Fruit fly (Drosophila melanogaster) whole organism, embryonic: ENCODE measurements around the gene slp1.

Source experiments
- Bgb ChIP-seq: fragments of 200-800 bp; sonication (Bioruptor generic); IDR thresholded peaks from 2 replicates; pipeline ENCODE4 v1.3.6; 2022; ENCODE audit warnings: missing biosample characterization, missing genetic modification characterization; ENCODE audit not compliant: partially characterized antibody
- CG10147 ChIP-seq: fragments of 200-800 bp; sonication (Bioruptor generic); optimal IDR thresholded peaks from 2 replicates; lab custom pipeline; 2019; ENCODE audit warnings: missing biosample characterization, mild to moderate bottlenecking, missing genetic modification characterization, moderate library complexity
- CG10209 ChIP-seq: fragments of 200-800 bp; sonication (Bioruptor generic); optimal IDR thresholded peaks from 3 replicates; lab custom pipeline; 2017; ENCODE audit warnings: missing biosample characterization, mild to moderate bottlenecking, missing genetic modification characterization, missing genetic modification reagents
- CG11085 ChIP-seq: fragments of 200-800 bp; sonication (Bioruptor generic); IDR thresholded peaks from 2 replicates; pipeline ENCODE4 v1.3.6; 2022; ENCODE audit warnings: missing biosample characterization, missing genetic modification characterization
- CG12299 ChIP-seq: fragments of 200-800 bp; sonication (Bioruptor generic); optimal IDR thresholded peaks from 2 replicates; lab custom pipeline; 2018; ENCODE audit warnings: missing biosample characterization, mild to moderate bottlenecking, missing genetic modification characterization
- CG12769 ChIP-seq: fragments of 200-800 bp; sonication (Bioruptor generic); optimal IDR thresholded peaks from 2 replicates; lab custom pipeline; 2019; ENCODE audit warnings: missing biosample characterization, mild to moderate bottlenecking, missing genetic modification characterization, moderate library complexity
- CG16813 ChIP-seq: fragments of 200-800 bp; sonication (Bioruptor generic); IDR thresholded peaks from 3 replicates; pipeline ENCODE4 v1.3.6; 2022; ENCODE audit warnings: missing biosample characterization, missing genetic modification characterization; ENCODE audit not compliant: partially characterized antibody
- CG16863 ChIP-seq: fragments of 200-800 bp; sonication (Bioruptor generic); optimal IDR thresholded peaks from 3 replicates; lab custom pipeline; 2016; ENCODE audit warnings: missing biosample characterization, missing genetic modification characterization
- CG18599 ChIP-seq: fragments of 200-800 bp; sonication (Bioruptor generic); optimal IDR thresholded peaks from 3 replicates; lab custom pipeline; 2017; ENCODE audit warnings: missing biosample characterization, missing genetic modification characterization, mild to moderate bottlenecking, moderate library complexity, missing genetic modification reagents
- CG2129 ChIP-seq: fragments of 200-800 bp; sonication (Bioruptor generic); IDR thresholded peaks from 2 replicates; pipeline ENCODE4 v1.3.6; 2022; ENCODE audit warnings: missing biosample characterization, missing genetic modification characterization; ENCODE audit not compliant: partially characterized antibody
- CG30020 ChIP-seq: fragments of 200-800 bp; optimal IDR thresholded peaks from 2 replicates; lab custom pipeline; 2019; ENCODE audit warnings: missing biosample characterization, mild to moderate bottlenecking, missing genetic modification characterization, moderate library complexity
- CG31365 ChIP-seq: fragments of 200-800 bp; sonication (Bioruptor generic); optimal IDR thresholded peaks from 2 replicates; lab custom pipeline; 2018; ENCODE audit warnings: missing biosample characterization, mild to moderate bottlenecking, missing genetic modification characterization
- CG31441 ChIP-seq: fragments of 200-800 bp; sonication (Bioruptor generic); IDR thresholded peaks from 2 replicates; pipeline ENCODE4 v1.3.6; 2022; ENCODE audit warnings: missing biosample characterization, missing genetic modification characterization
- CG3726 ChIP-seq: fragments of 200-800 bp; sonication (Bioruptor generic); IDR thresholded peaks from 3 replicates; pipeline ENCODE4, ENCODE4 v1.3.6; 2022; ENCODE audit warnings: missing biosample characterization, missing genetic modification characterization
- CG5180 ChIP-seq: fragments of 200-800 bp; sonication (Bioruptor generic); optimal IDR thresholded peaks from 3 replicates; lab custom pipeline; 2017; ENCODE audit warnings: missing biosample characterization, missing genetic modification characterization, mild to moderate bottlenecking, moderate library complexity, missing genetic modification reagents
- CG7271 ChIP-seq: fragments of 200-800 bp; sonication (Bioruptor generic); optimal IDR thresholded peaks from 2 replicates; lab custom pipeline; 2018; ENCODE audit warnings: missing biosample characterization, mild to moderate bottlenecking, missing genetic modification characterization, moderate library complexity
- CG7372 ChIP-seq: fragments of 200-800 bp; sonication (Bioruptor generic); IDR thresholded peaks from 2 replicates; pipeline ENCODE4 v1.3.6; 2022; ENCODE audit warnings: missing biosample characterization, missing genetic modification characterization
- CG7745 ChIP-seq: fragments of 200-800 bp; sonication (Bioruptor generic); optimal IDR thresholded peaks from 2 replicates; lab custom pipeline; 2018; ENCODE audit warnings: missing biosample characterization, mild to moderate bottlenecking, missing genetic modification characterization, moderate library complexity
- CG8388 ChIP-seq: fragments of 200-800 bp; sonication (Bioruptor generic); optimal IDR thresholded peaks from 2 replicates; lab custom pipeline; 2019; ENCODE audit warnings: missing biosample characterization, mild to moderate bottlenecking, missing genetic modification characterization, moderate library complexity
- CG8765 ChIP-seq: fragments of 200-800 bp; sonication (Bioruptor generic); IDR thresholded peaks from 2 replicates; pipeline ENCODE4 v1.3.6; 2022; ENCODE audit warnings: missing biosample characterization, missing genetic modification characterization
- CG8924 ChIP-seq: fragments of 200-800 bp; optimal IDR thresholded peaks from 3 replicates; lab custom pipeline; 2019; ENCODE audit warnings: missing biosample characterization, mild to moderate bottlenecking, missing genetic modification characterization, moderate library complexity
- Dbx ChIP-seq: fragments of 200-800 bp; sonication (Bioruptor generic); IDR thresholded peaks from 3 replicates; pipeline ENCODE4 v1.3.6; 2022; ENCODE audit warnings: missing biosample characterization, missing genetic modification characterization
- Gsc ChIP-seq: fragments of 200-800 bp; sonication (Bioruptor generic); IDR thresholded peaks from 2 replicates; pipeline ENCODE4 v1.3.6; 2022; ENCODE audit warnings: missing biosample characterization, missing genetic modification characterization
- Hey ChIP-seq: fragments of 200-800 bp; sonication (Bioruptor generic); optimal IDR thresholded peaks from 3 replicates; lab custom pipeline; 2018; ENCODE audit warnings: missing biosample characterization, mild to moderate bottlenecking, missing genetic modification characterization
- HmgD ChIP-seq: fragments of 200-800 bp; sonication (Bioruptor generic); optimal IDR thresholded peaks from 3 replicates; lab custom pipeline; 2016; ENCODE audit warnings: missing biosample characterization, missing genetic modification characterization
- Lim3 ChIP-seq: fragments of 200-800 bp; sonication (Bioruptor generic); IDR thresholded peaks from 2 replicates; pipeline ENCODE4 v1.3.6; 2022; ENCODE audit warnings: missing biosample characterization, missing genetic modification characterization
- NFAT ChIP-seq: fragments of 200-800 bp; sonication (Bioruptor generic); IDR thresholded peaks from 2 replicates; pipeline ENCODE4 v1.3.6; 2022; ENCODE audit warnings: missing biosample characterization, missing genetic modification characterization
- Ravus ChIP-seq: fragments of 200-800 bp; sonication (Bioruptor generic); IDR thresholded peaks from 2 replicates; pipeline ENCODE4 v1.3.6; 2022; ENCODE audit warnings: missing biosample characterization, missing genetic modification characterization
- Rx ChIP-seq: fragments of 200-800 bp; sonication (Bioruptor generic); IDR thresholded peaks from 2 replicates; pipeline ENCODE4 v1.3.6; 2022; ENCODE audit warnings: missing biosample characterization, missing genetic modification characterization
- Side ChIP-seq: fragments of 200-800 bp; sonication (Bioruptor generic); optimal IDR thresholded peaks from 2 replicates; lab custom pipeline; 2016; ENCODE audit warnings: missing biosample characterization, missing genetic modification characterization
- Sin3A ChIP-seq: fragments of >200 bp; optimal IDR thresholded peaks from 2 replicates; lab custom pipeline; 2018
- Trl ChIP-seq, 3 experiments: fragments of >200 bp in 2 of 3; fragments of 200-800 bp in 1 of 3; sonication (Bioruptor generic) in 1 of 3; optimal IDR thresholded peaks; 2 replicates in 1 of 3; 3 replicates in 2 of 3; lab custom pipeline; 2016 to 2017; ENCODE audit warnings: missing biosample characterization in 1 of 3, missing genetic modification characterization in 1 of 3
- bcd ChIP-seq: fragments of 200-800 bp; sonication (Bioruptor generic); optimal IDR thresholded peaks from 2 replicates; lab custom pipeline; 2017; ENCODE audit warnings: missing biosample characterization, mild to moderate bottlenecking, missing genetic modification characterization
- caup ChIP-seq: fragments of 200-800 bp; sonication (Bioruptor generic); optimal IDR thresholded peaks from 3 replicates; lab custom pipeline; 2017; ENCODE audit warnings: missing biosample characterization, mild to moderate bottlenecking, missing genetic modification characterization, moderate library complexity; ENCODE audit not compliant: severe bottlenecking
- dimm ChIP-seq: fragments of 200-800 bp; sonication (Bioruptor generic); IDR thresholded peaks from 2 replicates; pipeline ENCODE4 v1.3.6; 2022; ENCODE audit warnings: missing biosample characterization, missing genetic modification characterization
- fd3F ChIP-seq: fragments of 200-800 bp; sonication (Bioruptor generic); optimal IDR thresholded peaks from 2 replicates; lab custom pipeline; 2018; ENCODE audit warnings: missing biosample characterization, mild to moderate bottlenecking, missing genetic modification characterization, moderate library complexity
- gt ChIP-seq: fragments of 200-800 bp; sonication (Bioruptor generic); IDR thresholded peaks from 2 replicates; pipeline ENCODE4 v1.3.6; 2022; ENCODE audit warnings: missing biosample characterization, missing genetic modification characterization
- h ChIP-seq: fragments of >200 bp; optimal IDR thresholded peaks from 2 replicates; lab custom pipeline; 2017
- jumu ChIP-seq: fragments of 200-800 bp; sonication (Bioruptor generic); optimal IDR thresholded peaks from 3 replicates; lab custom pipeline; 2016; ENCODE audit warnings: missing biosample characterization, missing genetic modification characterization
- klu ChIP-seq: fragments of 200-800 bp; sonication (Bioruptor generic); IDR thresholded peaks from 2 replicates; pipeline ENCODE4 v1.3.6; 2022; ENCODE audit warnings: missing biosample characterization, missing genetic modification characterization
- nmo ChIP-seq: fragments of 200-800 bp; sonication (Bioruptor generic); optimal IDR thresholded peaks from 2 replicates; lab custom pipeline; 2018; ENCODE audit warnings: missing biosample characterization, mild to moderate bottlenecking, missing genetic modification characterization, moderate library complexity
- oc ChIP-seq: fragments of 200-800 bp; sonication (Bioruptor generic); optimal IDR thresholded peaks from 2 replicates; lab custom pipeline; 2018; ENCODE audit warnings: missing biosample characterization, mild to moderate bottlenecking, missing genetic modification characterization, moderate library complexity
- run ChIP-seq: fragments of 200-800 bp; sonication (Bioruptor generic); optimal IDR thresholded peaks from 3 replicates; lab custom pipeline; 2018; ENCODE audit warnings: missing biosample characterization, mild to moderate bottlenecking, missing genetic modification characterization
- sisA ChIP-seq: fragments of 200-800 bp; sonication (Bioruptor generic); IDR thresholded peaks from 2 replicates; pipeline ENCODE4 v1.3.6; 2022; ENCODE audit warnings: missing biosample characterization, missing genetic modification characterization
- so ChIP-seq: fragments of 200-800 bp; sonication (Bioruptor generic); IDR thresholded peaks from 3 replicates; pipeline ENCODE4 v1.3.6; 2022; ENCODE audit warnings: missing biosample characterization, missing genetic modification characterization
- sob ChIP-seq: fragments of 200-800 bp; sonication (Bioruptor generic); IDR thresholded peaks from 2 replicates; pipeline ENCODE4 v1.3.6; 2022; ENCODE audit warnings: missing biosample characterization, missing genetic modification characterization
- sqz ChIP-seq: fragments of 200-800 bp; sonication (Bioruptor generic); optimal IDR thresholded peaks from 3 replicates; lab custom pipeline; 2018; ENCODE audit warnings: missing biosample characterization, mild to moderate bottlenecking, missing genetic modification characterization
- tgo ChIP-seq: fragments of 200-800 bp; sonication (Bioruptor generic); IDR thresholded peaks from 3 replicates; pipeline ENCODE4 v1.3.6; 2022; ENCODE audit warnings: missing biosample characterization, missing genetic modification characterization
- wdn ChIP-seq: fragments of 200-800 bp; sonication (Bioruptor generic); IDR thresholded peaks from 2 replicates; pipeline ENCODE4 v1.3.6; 2022; ENCODE audit warnings: missing biosample characterization, missing genetic modification characterization
- zen ChIP-seq: fragments of 200-800 bp; sonication (Bioruptor generic); optimal IDR thresholded peaks from 3 replicates; lab custom pipeline; 2018; ENCODE audit warnings: missing biosample characterization, mild to moderate bottlenecking, missing genetic modification characterization, moderate library complexity

Gene slp1

dm6 chr2L:3776614-3777196 is 48.8 kb upstream of the slp1 start (continued):
- peak; percentile 95 for TF ChIP-seq nmo (GFP tag; lab: Kevin White, UChicago)
- peak; percentile 76 for TF ChIP-seq sob
- TF ChIP-seq oc: peak; percentile 90
- TF ChIP-seq CG7372 (GFP tag; lab: Robert Waterston, UW): peak; percentile 53; the same call in 1 of the 2 replicates
- peak; percentile 16; the same call in 1 of the 2 replicates for TF ChIP-seq gt
- no peak for TF ChIP-seq CG7745 (tag; lab: Kevin White, UChicago)
- TF ChIP-seq CG30020 (tag; lab: Kevin White, UChicago): peak; percentile 53
- no peak for TF ChIP-seq CG31365 (tag; lab: Kevin White, UChicago)
- peak; percentile 69; the same call in 2 of the 3 replicates for TF ChIP-seq CG3726
- peak; percentile 38; the same call in 1 of the 2 replicates for TF ChIP-seq dimm
- TF ChIP-seq jumu (GFP tag; lab: Kevin White, UChicago): no peak
- TF ChIP-seq Rx: no peak; the same call in 1 of the 2 replicates
- peak; percentile 95 for TF ChIP-seq zen (tag; lab: Kevin White, UChicago)
- peak; percentile 89 for TF ChIP-seq sqz
- TF ChIP-seq Side (GFP tag; lab: Kevin White, UChicago): no peak
- TF ChIP-seq Trl (optimal IDR thresholded peaks at IDR 0.05; lab: Kevin White, UChicago): no peak
- no peak for TF ChIP-seq Trl (GFP tag; optimal IDR thresholded peaks at IDR 0.05; lab: Kevin White, UChicago)
- TF ChIP-seq CG8765 (GFP tag; lab: Robert Waterston, UW): peak; percentile 58; the same call in 1 of the 2 replicates
- TF ChIP-seq HmgD (GFP tag; lab: Kevin White, UChicago): no peak
- no peak for TF ChIP-seq Lim3 (GFP tag; lab: Robert Waterston, UW)
- peak; percentile 73 for TF ChIP-seq sisA
- peak; percentile 71; the same call in 2 of the 3 replicates for TF ChIP-seq Dbx
- peak; percentile 94 for TF ChIP-seq CG8388 (GFP tag; lab: Kevin White, UChicago)
- TF ChIP-seq CG8924: peak; percentile 97
- TF ChIP-seq NFAT (GFP tag; lab: Robert Waterston, UW): no peak
- TF ChIP-seq tgo (GFP tag; lab: Robert Waterston, UW): peak; percentile 92
- TF ChIP-seq CG12769: peak; percentile 32
- peak; percentile 54 for TF ChIP-seq caup (GFP tag; lab: Kevin White, UChicago)
- TF ChIP-seq h (lab: Kevin White, UChicago): no peak
- TF ChIP-seq klu (GFP tag; lab: Robert Waterston, UW): peak; percentile 51; the same call in 1 of the 2 replicates
- peak; percentile 80 for TF ChIP-seq bcd
- TF ChIP-seq CG10147 (GFP tag; lab: Kevin White, UChicago): peak; percentile 79
- TF ChIP-seq CG12299: peak; percentile 82
- TF ChIP-seq Hey: no peak
- peak; percentile 82 for TF ChIP-seq CG7271 (tag; lab: Kevin White, UChicago)
- TF ChIP-seq Sin3A (lab: Kevin White, UChicago): no peak
- TF ChIP-seq CG31441 (GFP tag; lab: Robert Waterston, UW): peak; percentile 91
- peak; percentile 85 for TF ChIP-seq CG10209 (GFP tag; lab: Kevin White, UChicago)
- TF ChIP-seq so (GFP tag; lab: Robert Waterston, UW): peak; percentile 82; the same call in 2 of the 3 replicates
- TF ChIP-seq run (tag; lab: Kevin White, UChicago): peak; percentile 79
- no peak; the same call in 1 of the 2 replicates for TF ChIP-seq Ravus (GFP tag; lab: Robert Waterston, UW)
- TF ChIP-seq CG11085 (GFP tag; lab: Robert Waterston, UW): peak; percentile 51; the same call in 1 of the 2 replicates
- peak; percentile 77 for TF ChIP-seq CG5180 (GFP tag; lab: Kevin White, UChicago)
- TF ChIP-seq CG2129 (GFP tag; lab: Robert Waterston, UW): no peak
- TF ChIP-seq fd3F (GFP tag; lab: Kevin White, UChicago): peak; percentile 76
- TF ChIP-seq CG16813 (GFP tag; lab: Robert Waterston, UW): no peak
- no peak for TF ChIP-seq CG16863 (GFP tag; lab: Kevin White, UChicago)
- peak; percentile 82 for TF ChIP-seq CG18599 (GFP tag; lab: Kevin White, UChicago)
- TF ChIP-seq Bgb: no peak
- TF ChIP-seq Gsc: no peak
- TF ChIP-seq wdn (GFP tag; lab: Robert Waterston, UW): peak; percentile 43; the same call in 1 of the 2 replicates
